Worm (Caenorhabditis elegans) whole organism, late embryonic: ENCODE results near the gene F25H9.6.
"Not testable (repeated sequence)": the region's sequence is repeated elsewhere in the genome, so short reads cannot be mapped to it uniquely, and the experiment has no call there.

Experiments used
- C38D4.7 ChIP-seq: fragments of 200-800 bp; sonication (Bioruptor generic); optimal IDR thresholded peaks from 2 replicates; lab custom pipeline; 2018; ENCODE audit warnings: mild to moderate bottlenecking, missing genetic modification characterization, moderate library complexity, missing compliant biosample characterization
- F13H6.1 ChIP-seq: sonication (generic microtip); optimal IDR thresholded peaks from 2 replicates; lab custom pipeline; 2016; ENCODE audit warnings: missing genetic modification characterization, missing compliant biosample characterization
- K02D7.2 ChIP-seq: sonication (generic microtip); optimal IDR thresholded peaks from 2 replicates; lab custom pipeline; 2017; ENCODE audit warnings: mild to moderate bottlenecking, missing genetic modification characterization, missing compliant biosample characterization
- K09A11.1 ChIP-seq: sonication (generic microtip); optimal IDR thresholded peaks from 2 replicates; lab custom pipeline; 2017; ENCODE audit warnings: antibody characterized with exemption, mild to moderate bottlenecking, missing genetic modification characterization, missing compliant biosample characterization; ENCODE audit not compliant: insufficient read depth
- T23F11.4 ChIP-seq: fragments of 200-800 bp; sonication (Bioruptor generic); optimal IDR thresholded peaks from 2 replicates; lab custom pipeline; 2018; ENCODE audit warnings: mild to moderate bottlenecking, missing genetic modification characterization, missing compliant biosample characterization
- ahr-1 ChIP-seq: sonication (generic microtip); optimal IDR thresholded peaks from 2 replicates; lab custom pipeline; 2016; ENCODE audit warnings: missing genetic modification characterization, missing compliant biosample characterization
- ceh-2 ChIP-seq: sonication (generic microtip); optimal IDR thresholded peaks from 2 replicates; lab custom pipeline; 2016; ENCODE audit warnings: missing genotype, missing genetic modification characterization, missing compliant biosample characterization
- ceh-30 ChIP-seq: fragments of 150-350 bp; optimal IDR thresholded peaks from 2 replicates; lab custom pipeline; 2014; ENCODE audit warnings: missing biosample characterization, missing genetic modification characterization
- ceh-34 ChIP-seq: sonication (generic microtip); optimal IDR thresholded peaks from 2 replicates; lab custom pipeline; 2016; ENCODE audit warnings: mild to moderate bottlenecking, missing genetic modification characterization, missing compliant biosample characterization
- ceh-45 ChIP-seq: fragments of 200-800 bp; sonication (Bioruptor generic); IDR thresholded peaks from 2 replicates; pipeline ENCODE4 v1.3.6; 2022; ENCODE audit warnings: missing genetic modification reagents, missing genetic modification characterization, missing compliant biosample characterization
- che-1 ChIP-seq: sonication (generic microtip); optimal IDR thresholded peaks from 2 replicates; lab custom pipeline; 2016; ENCODE audit warnings: mild to moderate bottlenecking, missing genetic modification characterization, missing compliant biosample characterization
- dmd-4 ChIP-seq: sonication (generic microtip); optimal IDR thresholded peaks from 2 replicates; lab custom pipeline; 2016; ENCODE audit warnings: borderline replicate concordance, missing genetic modification characterization, missing compliant biosample characterization
- elt-2 ChIP-seq: sonication (generic microtip); optimal IDR thresholded peaks from 2 replicates; lab custom pipeline; 2016; ENCODE audit warnings: missing genetic modification reagents, missing genetic modification characterization, missing compliant biosample characterization
- ets-4 ChIP-seq: sonication (generic microtip); optimal IDR thresholded peaks from 2 replicates; lab custom pipeline; 2016; ENCODE audit warnings: missing genetic modification characterization, missing compliant biosample characterization
- fkh-6 ChIP-seq: sonication (generic microtip); optimal IDR thresholded peaks from 2 replicates; lab custom pipeline; 2016; ENCODE audit warnings: missing genetic modification characterization, missing compliant biosample characterization
- gmeb-2 ChIP-seq: sonication (generic microtip); optimal IDR thresholded peaks from 2 replicates; lab custom pipeline; 2016; ENCODE audit warnings: missing genetic modification characterization, inconsistent platforms, missing compliant biosample characterization
- hlh-15 ChIP-seq: sonication (generic microtip); optimal IDR thresholded peaks from 2 replicates; lab custom pipeline; 2016; ENCODE audit warnings: missing genetic modification characterization, missing compliant biosample characterization
- hlh-8 ChIP-seq: sonication (generic microtip); optimal IDR thresholded peaks from 2 replicates; lab custom pipeline; 2016; ENCODE audit warnings: missing genotype, missing genetic modification characterization, missing compliant biosample characterization
- lim-6 ChIP-seq: sonication (generic microtip); optimal IDR thresholded peaks from 2 replicates; lab custom pipeline; 2016; ENCODE audit warnings: missing genetic modification characterization, missing compliant biosample characterization
- mec-3 ChIP-seq: sonication (generic microtip); optimal IDR thresholded peaks from 2 replicates; lab custom pipeline; 2016; ENCODE audit warnings: borderline replicate concordance, missing genetic modification characterization, missing compliant biosample characterization
- nfya-1 ChIP-seq: sonication (generic microtip); optimal IDR thresholded peaks from 2 replicates; lab custom pipeline; 2017; ENCODE audit warnings: missing genetic modification characterization, mild to moderate bottlenecking, missing compliant biosample characterization, antibody characterized with exemption, moderate library complexity
- nhr-11 ChIP-seq: fragments of 150-350 bp; optimal IDR thresholded peaks from 2 replicates; lab custom pipeline; 2014; ENCODE audit warnings: missing biosample characterization, missing genetic modification characterization
- nhr-232 ChIP-seq: sonication (generic microtip); optimal IDR thresholded peaks from 2 replicates; lab custom pipeline; 2016; ENCODE audit warnings: missing genetic modification characterization, missing compliant biosample characterization
- npax-4 ChIP-seq: sonication (generic microtip); optimal IDR thresholded peaks from 2 replicates; lab custom pipeline; 2016; ENCODE audit warnings: missing genetic modification characterization, missing compliant biosample characterization
- pat-9 ChIP-seq: fragments of 200-800 bp; sonication (Bioruptor generic); optimal IDR thresholded peaks from 2 replicates; lab custom pipeline; 2018; ENCODE audit warnings: mild to moderate bottlenecking, missing genetic modification characterization, moderate library complexity, missing compliant biosample characterization
- pax-1 ChIP-seq: fragments of 150-350 bp; optimal IDR thresholded peaks from 2 replicates; lab custom pipeline; 2014; ENCODE audit warnings: missing biosample characterization, missing genetic modification characterization
- pha-2 ChIP-seq: sonication (generic microtip); optimal IDR thresholded peaks from 2 replicates; lab custom pipeline; 2017; ENCODE audit warnings: mild to moderate bottlenecking, missing genetic modification characterization, missing compliant biosample characterization
- pha-4 ChIP-seq: fragments of 150-350 bp; optimal IDR thresholded peaks from 2 replicates; lab custom pipeline; 2018; ENCODE audit warnings: missing biosample characterization, missing genetic modification reagents, missing genetic modification characterization
- pros-1 ChIP-seq: fragments of 150-350 bp; optimal IDR thresholded peaks from 2 replicates; lab custom pipeline; 2014; ENCODE audit warnings: missing biosample characterization, missing genetic modification reagents, missing genetic modification characterization
- rnt-1 ChIP-seq: sonication (generic microtip); optimal IDR thresholded peaks from 2 replicates; lab custom pipeline; 2016; ENCODE audit warnings: missing genetic modification characterization, missing compliant biosample characterization
- syd-9 ChIP-seq: sonication (generic microtip); optimal IDR thresholded peaks from 2 replicates; lab custom pipeline; 2016; ENCODE audit warnings: mild to moderate bottlenecking, missing genetic modification characterization, moderate library complexity, missing compliant biosample characterization
- tbx-2 ChIP-seq: sonication (generic microtip); optimal IDR thresholded peaks from 2 replicates; lab custom pipeline; 2016; ENCODE audit warnings: missing genetic modification characterization, missing compliant biosample characterization
- unc-42 ChIP-seq: sonication (generic microtip); optimal IDR thresholded peaks from 2 replicates; lab custom pipeline; 2016; ENCODE audit warnings: missing genotype, missing genetic modification characterization, missing compliant biosample characterization
- ztf-16 ChIP-seq: sonication (generic microtip); optimal IDR thresholded peaks from 2 replicates; lab custom pipeline; 2017; ENCODE audit warnings: missing genetic modification characterization, missing compliant biosample characterization

Gene F25H9.6

ce11 chrV:13443535-13443934 is 24.6 kb downstream of the F25H9.6 start, which contains the start of gene Y2H9A.6:
Gene Y2H9A.6, plus strand, starts transcription at chrV:13443835.
- TF ChIP-seq mec-3 (tag; lab: Kevin White, UChicago); lim-6; syd-9: not testable (repeated sequence)

DNA sequence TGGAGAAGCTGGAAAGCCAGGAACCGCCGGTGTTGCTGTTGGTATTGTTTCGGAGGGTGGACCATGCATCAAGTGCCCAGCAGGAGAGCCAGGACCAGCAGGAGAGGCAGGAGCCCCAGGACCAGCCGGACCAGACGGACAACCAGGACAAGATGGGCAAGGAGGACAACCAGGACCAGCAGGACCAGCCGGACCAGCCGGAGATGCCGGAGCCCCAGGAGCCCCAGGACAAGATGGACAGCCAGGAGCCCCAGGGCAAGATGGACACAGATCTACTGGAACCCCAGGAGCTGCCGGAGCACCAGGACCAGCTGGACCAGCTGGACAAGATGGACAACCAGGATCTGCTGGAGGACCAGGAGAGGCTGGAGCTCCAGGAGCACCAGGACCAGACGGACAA is 25.3 kb downstream of the F25H9.6 start:
- no peak for TF ChIP-seq pha-2 (tag; lab: Kevin White, UChicago)
- no peak for TF ChIP-seq syd-9
- no peak for TF ChIP-seq ztf-16
- no peak for TF ChIP-seq unc-42 (tag; lab: Kevin White, UChicago)
- TF ChIP-seq fkh-6 (tag; lab: Kevin White, UChicago): no peak
- no peak for TF ChIP-seq ceh-45 (GFP tag; lab: Robert Waterston, UW)
- no peak for TF ChIP-seq hlh-8 (tag; lab: Kevin White, UChicago)
- TF ChIP-seq T23F11.4 (GFP tag; lab: Kevin White, UChicago): no peak
- TF ChIP-seq tbx-2 (tag; lab: Kevin White, UChicago): no peak
- TF ChIP-seq pat-9 (tag; lab: Kevin White, UChicago): no peak
- no peak for TF ChIP-seq F13H6.1 (tag; lab: Kevin White, UChicago)
- TF ChIP-seq elt-2 (tag; lab: Kevin White, UChicago): no peak
- TF ChIP-seq pha-4: no peak
- no peak for TF ChIP-seq ahr-1
- no peak for TF ChIP-seq nhr-232

ce11 chrV:13441661-13442060 is 26.5 kb downstream of the F25H9.6 start, which contains the start of gene col-162:
Gene col-162, plus strand, starts transcription at chrV:13441961.
- no peak for TF ChIP-seq ceh-34 (tag; lab: Kevin White, UChicago)
- no peak for TF ChIP-seq rnt-1 (tag; lab: Kevin White, UChicago)
- TF ChIP-seq, all 69 proteins: peak for 0

DNA sequence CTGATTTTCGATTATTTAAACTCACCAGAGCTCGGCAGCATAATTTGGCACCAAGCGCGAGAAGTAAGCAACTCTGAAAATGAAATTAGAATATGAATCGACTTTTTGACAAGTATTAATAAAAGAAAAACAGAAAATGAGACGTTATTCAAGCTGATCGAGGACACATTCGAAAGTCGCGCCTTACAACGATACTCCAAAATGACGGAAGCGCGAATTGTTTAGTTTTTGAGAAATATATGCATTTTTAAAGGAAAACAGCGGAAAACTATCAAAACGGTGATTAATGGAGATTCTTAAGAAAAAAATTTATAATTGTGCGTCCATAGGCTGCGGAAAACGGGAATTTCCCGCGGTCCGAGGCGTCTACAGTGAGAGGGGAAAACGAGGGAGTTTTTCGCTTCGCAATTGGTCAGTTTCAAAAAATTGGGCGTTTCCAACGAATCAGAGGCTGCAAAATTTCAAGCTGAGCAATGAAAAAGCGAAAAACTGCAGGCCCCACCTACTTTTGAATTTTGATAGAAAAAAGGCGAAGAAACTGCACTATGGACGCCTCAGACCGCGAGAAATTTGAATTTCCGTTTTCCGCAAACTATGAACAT is 30.6 kb downstream of the F25H9.6 start, which contains the start of gene mes-4:
TSS of gene mes-4 (minus strand) at position 73 of the 602 bp plus-strand sequence.
- TF ChIP-seq ceh-34 (tag; lab: Kevin White, UChicago) (no peak), hlh-15 (tag; lab: Kevin White, UChicago) (no peak), nfya-1 (tag; lab: Kevin White, UChicago) (peak; percentile 85), gmeb-2 (no peak)

DNA sequence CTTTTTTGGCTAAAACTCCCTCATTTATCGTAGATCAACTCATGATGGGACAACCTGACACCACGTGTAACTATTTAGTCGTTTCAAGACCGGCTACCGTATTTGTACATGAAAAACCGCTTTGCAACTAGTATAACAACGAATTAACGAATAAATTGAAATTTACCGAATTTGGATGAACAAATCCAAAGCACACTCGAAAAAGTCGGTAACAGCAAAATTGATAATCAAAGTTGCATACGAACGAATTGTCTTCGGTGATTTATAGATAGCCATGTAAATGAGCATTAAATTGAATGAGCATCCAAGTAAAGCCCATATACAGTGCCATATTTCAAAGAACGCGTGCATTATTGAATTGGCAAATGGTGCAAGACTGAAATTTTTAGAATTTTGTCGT is 35.8 kb downstream of the F25H9.6 start, which contains the start of gene srd-17:
TSS of gene srd-17 (minus strand) at position 351 of the 400 bp plus-strand sequence.
- TF ChIP-seq npax-4 (tag; lab: Kevin White, UChicago) (no peak), ets-4 (tag; lab: Kevin White, UChicago) (no peak), gmeb-2 (no peak), K02D7.2 (no peak), syd-9 (no peak), dmd-4 (tag; lab: Kevin White, UChicago) (no peak), nhr-11 (tag; lab: Kevin White, UChicago) (no peak), pax-1 (tag; lab: Kevin White, UChicago) (no peak), ceh-30 (tag; lab: Kevin White, UChicago) (no peak), C38D4.7 (GFP tag; lab: Kevin White, UChicago) (no peak)

DNA sequence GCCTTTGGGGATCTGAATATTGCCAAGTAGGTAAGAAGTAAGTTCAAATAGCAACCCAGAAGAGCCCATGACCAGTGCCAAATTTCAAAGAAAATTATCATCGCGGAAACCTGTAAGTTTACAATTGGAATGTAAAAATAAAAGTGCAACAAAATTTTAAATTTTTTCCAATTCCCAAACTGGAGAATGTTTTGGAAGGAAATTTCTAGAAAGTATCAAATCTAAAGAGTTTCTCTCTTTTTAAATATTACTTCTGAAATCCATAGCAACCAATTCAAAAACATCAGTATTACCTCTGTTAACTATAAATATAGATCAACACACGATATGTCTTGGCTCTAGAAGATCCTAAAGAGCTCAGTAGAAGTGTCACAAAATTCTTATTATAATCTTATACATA is 39.5 kb downstream of the F25H9.6 start, which contains the start of gene srd-19:
TSS of gene srd-19 (minus strand) at position 101 of the 400 bp plus-strand sequence.
- TF ChIP-seq ceh-2 (tag; lab: Kevin White, UChicago) (no peak), ztf-16 (no peak), K09A11.1 (tag; lab: Kevin White, UChicago) (no peak), pros-1 (tag; lab: Kevin White, UChicago) (no peak), T23F11.4 (GFP tag; lab: Kevin White, UChicago) (no peak), che-1 (no peak)
